Worm (Caenorhabditis elegans) whole organism, L3 larva: ENCODE results near the gene gsp-2.

Source experiments
- elt-1 ChIP-seq: fragments of 150-350 bp; optimal IDR thresholded peaks from 2 replicates; lab custom pipeline; 2014; ENCODE audit warnings: missing biosample characterization, missing genetic modification characterization
- fkh-2 ChIP-seq: fragments of 150-350 bp; optimal IDR thresholded peaks from 2 replicates; lab custom pipeline; 2014; ENCODE audit warnings: missing biosample characterization, missing genetic modification reagents, missing genetic modification characterization
- lin-39 ChIP-seq: fragments of 150-350 bp; optimal IDR thresholded peaks from 2 replicates; lab custom pipeline; 2018; ENCODE audit warnings: missing biosample characterization, missing genetic modification reagents, missing genetic modification characterization
- nhr-11 ChIP-seq: fragments of 150-350 bp; optimal IDR thresholded peaks from 2 replicates; lab custom pipeline; 2014; ENCODE audit warnings: missing biosample characterization, missing genetic modification characterization
- nhr-76 ChIP-seq: fragments of 150-350 bp; sonication (generic microtip); optimal IDR thresholded peaks from 5 replicates; lab custom pipeline; 2014; ENCODE audit warnings: missing biosample characterization, missing genetic modification characterization
- nhr-77 ChIP-seq: fragments of 150-350 bp; optimal IDR thresholded peaks from 2 replicates; lab custom pipeline; 2014; ENCODE audit warnings: missing biosample characterization, missing genetic modification characterization
- skn-1 ChIP-seq: fragments of 150-350 bp; optimal IDR thresholded peaks from 2 replicates; lab custom pipeline; 2014; ENCODE audit warnings: missing biosample characterization, missing genetic modification characterization

DNA sequence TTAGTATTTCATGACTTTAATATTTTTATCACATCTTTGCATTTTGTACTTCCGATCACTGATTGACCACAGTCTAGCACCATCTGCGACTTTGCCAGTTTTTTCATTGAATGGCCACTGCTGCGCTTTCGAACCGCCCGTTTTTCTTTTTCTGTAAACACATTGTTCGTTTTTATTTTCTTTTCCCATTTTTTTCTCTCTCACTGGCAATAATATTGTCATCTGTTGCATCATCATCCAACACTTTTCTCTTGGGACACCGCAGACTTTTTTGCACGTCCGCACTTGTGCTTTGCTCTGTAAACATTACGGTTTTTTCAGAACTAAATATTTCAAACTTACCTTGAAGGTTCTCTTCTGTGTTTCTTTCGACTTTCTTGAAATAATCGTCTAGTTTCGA, 22.2 kb downstream of the gsp-2 start:
- TF ChIP-seq nhr-77 (tag; lab: Kevin White, UChicago) (no peak), skn-1 (tag; lab: Kevin White, UChicago) (no peak), nhr-11 (tag; lab: Kevin White, UChicago) (no peak), lin-39 (no peak), nhr-76 (tag; lab: Kevin White, UChicago) (no peak), fkh-2 (tag; lab: Kevin White, UChicago) (no peak), elt-1 (tag; lab: Kevin White, UChicago) (no peak)
